Fruit fly (Drosophila melanogaster) whole organism, embryonic: Measurements from ENCODE around the gene Gr61a.

ENCODE experiments used
- Abd-B ChIP-seq: fragments of 200-800 bp; sonication (Bioruptor generic); optimal IDR thresholded peaks from 2 replicates; lab custom pipeline; 2018; ENCODE audit warnings: missing biosample characterization, mild to moderate bottlenecking, missing genetic modification characterization, moderate library complexity
- Adf1 ChIP-seq: fragments of 200-800 bp; sonication (Bioruptor generic); IDR thresholded peaks from 2 replicates; pipeline ENCODE4 v1.3.6; 2022; ENCODE audit warnings: missing biosample characterization, missing genetic modification characterization
- Bgb ChIP-seq: fragments of 200-800 bp; sonication (Bioruptor generic); IDR thresholded peaks from 2 replicates; pipeline ENCODE4 v1.3.6; 2022; ENCODE audit warnings: missing biosample characterization, missing genetic modification characterization; ENCODE audit not compliant: partially characterized antibody
- CG10431 ChIP-seq: fragments of 200-800 bp; sonication (Bioruptor generic); optimal IDR thresholded peaks from 3 replicates; lab custom pipeline; 2018; ENCODE audit warnings: missing biosample characterization, mild to moderate bottlenecking, missing genetic modification characterization
- CG11093 ChIP-seq: fragments of 200-800 bp; sonication (Bioruptor generic); IDR thresholded peaks from 3 replicates; pipeline ENCODE4 v1.3.6; 2022; ENCODE audit warnings: missing biosample characterization, missing genetic modification characterization
- CG11696 ChIP-seq: fragments of 200-800 bp; sonication (Bioruptor generic); IDR thresholded peaks from 2 replicates; pipeline ENCODE4 v1.3.6; 2022; ENCODE audit warnings: missing biosample characterization, missing genetic modification characterization
- CG1233 ChIP-seq: fragments of 200-800 bp; sonication (Bioruptor generic); optimal IDR thresholded peaks from 4 replicates; lab custom pipeline; 2018; ENCODE audit warnings: missing biosample characterization, mild to moderate bottlenecking, missing genetic modification characterization
- CG13287 ChIP-seq: fragments of 200-800 bp; sonication (Bioruptor generic); IDR thresholded peaks from 2 replicates; pipeline ENCODE4 v1.3.6; 2022; ENCODE audit warnings: missing biosample characterization, missing genetic modification characterization; ENCODE audit not compliant: partially characterized antibody
- CG14965 ChIP-seq: fragments of 200-800 bp; sonication (Bioruptor generic); optimal IDR thresholded peaks from 2 replicates; lab custom pipeline; 2016; ENCODE audit warnings: missing biosample characterization, missing genetic modification characterization, borderline replicate concordance
- CG15269 ChIP-seq: fragments of 200-800 bp; sonication (Bioruptor generic); optimal IDR thresholded peaks from 2 replicates; lab custom pipeline; 2018; ENCODE audit warnings: missing biosample characterization, mild to moderate bottlenecking, missing genetic modification characterization, moderate library complexity
- CG1602 ChIP-seq: fragments of 200-800 bp; sonication (Bioruptor generic); optimal IDR thresholded peaks from 3 replicates; lab custom pipeline; 2016; ENCODE audit warnings: missing biosample characterization, missing genetic modification characterization
- CG16863 ChIP-seq: fragments of 200-800 bp; sonication (Bioruptor generic); optimal IDR thresholded peaks from 3 replicates; lab custom pipeline; 2016; ENCODE audit warnings: missing biosample characterization, missing genetic modification characterization
- CG18011 ChIP-seq: fragments of 200-800 bp; sonication (Bioruptor generic); optimal IDR thresholded peaks from 2 replicates; lab custom pipeline; 2017; ENCODE audit warnings: missing biosample characterization, missing genetic modification characterization, mild to moderate bottlenecking, moderate library complexity, missing genotype
- CG18262 ChIP-seq: fragments of 200-800 bp; optimal IDR thresholded peaks from 3 replicates; lab custom pipeline; 2019; ENCODE audit warnings: missing biosample characterization, mild to moderate bottlenecking, missing genetic modification characterization, moderate library complexity
- CG1832 ChIP-seq: fragments of 200-800 bp; sonication (Bioruptor generic); optimal IDR thresholded peaks from 2 replicates; lab custom pipeline; 2017; ENCODE audit warnings: missing biosample characterization, mild to moderate bottlenecking, missing genetic modification characterization, inconsistent platforms
- CG2678 ChIP-seq: fragments of 200-800 bp; sonication (Bioruptor generic); optimal IDR thresholded peaks from 3 replicates; lab custom pipeline; 2019; ENCODE audit warnings: missing biosample characterization, mild to moderate bottlenecking, missing genetic modification characterization, moderate library complexity
- CG3065 ChIP-seq: fragments of 200-800 bp; sonication (Bioruptor generic); optimal IDR thresholded peaks from 2 replicates; lab custom pipeline; 2016; ENCODE audit warnings: missing biosample characterization, missing genetic modification characterization
- CG4360 ChIP-seq: fragments of 200-800 bp; sonication (Bioruptor generic); IDR thresholded peaks from 2 replicates; pipeline ENCODE4 v1.3.6; 2022; ENCODE audit warnings: missing biosample characterization, missing genetic modification characterization
- CG9215 ChIP-seq: fragments of 200-800 bp; sonication (Bioruptor generic); IDR thresholded peaks from 2 replicates; pipeline ENCODE4 v1.3.6; 2022; ENCODE audit warnings: missing biosample characterization, missing genetic modification characterization
- CG9876 ChIP-seq: fragments of 200-800 bp; sonication (Bioruptor generic); optimal IDR thresholded peaks from 2 replicates; lab custom pipeline; 2016; ENCODE audit warnings: missing biosample characterization, missing genetic modification characterization
- CG9932 ChIP-seq: fragments of 200-800 bp; sonication (Bioruptor generic); IDR thresholded peaks from 2 replicates; pipeline ENCODE4 v1.3.6; 2022; ENCODE audit warnings: missing biosample characterization, missing genetic modification characterization
- CkIIα-i1 ChIP-seq: fragments of 200-800 bp; sonication (Bioruptor generic); IDR thresholded peaks from 2 replicates; pipeline ENCODE4 v1.3.6; 2022; ENCODE audit warnings: missing biosample characterization, missing genetic modification characterization
- CoRest ChIP-seq: fragments of 200-800 bp; sonication (Bioruptor generic); optimal IDR thresholded peaks from 3 replicates; lab custom pipeline; 2018; ENCODE audit warnings: missing biosample characterization, mild to moderate bottlenecking, missing genetic modification characterization, moderate library complexity
- Dad ChIP-seq: fragments of 200-800 bp; sonication (Bioruptor generic); optimal IDR thresholded peaks from 3 replicates; lab custom pipeline; 2016; ENCODE audit warnings: missing biosample characterization, missing genetic modification characterization
- Doc2 ChIP-seq: fragments of 200-800 bp; sonication (Bioruptor generic); IDR thresholded peaks from 2 replicates; pipeline ENCODE4 v1.3.6; 2022; ENCODE audit warnings: missing biosample characterization, missing genetic modification characterization
- E2f2 ChIP-seq: fragments of 200-800 bp; sonication (Bioruptor generic); IDR thresholded peaks from 2 replicates; pipeline ENCODE4 v1.3.6; 2022; ENCODE audit warnings: missing biosample characterization, missing genetic modification characterization
- Ets65A ChIP-seq: fragments of 200-800 bp; sonication (Bioruptor generic); peaks from one replicate; lab custom pipeline; 2016; ENCODE audit warnings: missing biosample characterization, missing genetic modification characterization
- Fer3 ChIP-seq: fragments of 200-800 bp; sonication (Bioruptor generic); optimal IDR thresholded peaks from 2 replicates; lab custom pipeline; 2018; ENCODE audit warnings: missing biosample characterization, mild to moderate bottlenecking, missing genetic modification characterization, moderate library complexity
- HHEX ChIP-seq: fragments of 200-800 bp; sonication (Bioruptor generic); optimal IDR thresholded peaks from 3 replicates; lab custom pipeline; 2017; ENCODE audit warnings: missing biosample characterization, mild to moderate bottlenecking, missing genetic modification characterization, missing genetic modification reagents
- Hmr ChIP-seq: fragments of 200-800 bp; sonication (Bioruptor generic); optimal IDR thresholded peaks from 3 replicates; lab custom pipeline; 2017; ENCODE audit warnings: mild to moderate bottlenecking, missing biosample characterization, missing genetic modification reagents, missing genetic modification characterization
- Hmx ChIP-seq: fragments of 200-800 bp; sonication (Bioruptor generic); optimal IDR thresholded peaks from 2 replicates; lab custom pipeline; 2016; ENCODE audit warnings: missing biosample characterization, missing genetic modification characterization
- NFAT ChIP-seq: fragments of 200-800 bp; sonication (Bioruptor generic); IDR thresholded peaks from 2 replicates; pipeline ENCODE4 v1.3.6; 2022; ENCODE audit warnings: missing biosample characterization, missing genetic modification characterization
- Rfx ChIP-seq: fragments of 200-800 bp; sonication (Bioruptor generic); IDR thresholded peaks from 2 replicates; pipeline ENCODE4 v1.3.6; 2022; ENCODE audit warnings: missing biosample characterization, missing genetic modification characterization
- ara ChIP-seq: fragments of 200-800 bp; sonication (Bioruptor generic); IDR thresholded peaks from 2 replicates; pipeline ENCODE4 v1.3.6; 2022; ENCODE audit warnings: missing biosample characterization, missing genetic modification characterization
- chinmo ChIP-seq: fragments of 200-800 bp; sonication (Bioruptor generic); IDR thresholded peaks from 4 replicates; pipeline ENCODE4 v1.3.6; 2022; ENCODE audit warnings: missing biosample characterization, missing genetic modification characterization; ENCODE audit not compliant: partially characterized antibody
- dmrt99B ChIP-seq: fragments of 200-800 bp; sonication (Bioruptor generic); optimal IDR thresholded peaks from 2 replicates; lab custom pipeline; 2018; ENCODE audit warnings: missing biosample characterization, mild to moderate bottlenecking, missing genetic modification characterization, moderate library complexity
- esg ChIP-seq: fragments of 200-800 bp; sonication (Bioruptor generic); conservative IDR thresholded peaks from 2 replicates; pipeline ENCODE4 v1.3.6; 2022; ENCODE audit warnings: missing biosample characterization, missing genetic modification characterization
- h ChIP-seq: fragments of >200 bp; optimal IDR thresholded peaks from 2 replicates; lab custom pipeline; 2017
- insv ChIP-seq, 2 experiments: fragments of 200-800 bp; sonication (Bioruptor generic); optimal IDR thresholded peaks; 3 replicates each; lab custom pipeline; 2016 to 2018; ENCODE audit warnings: missing biosample characterization in 2 of 2, missing genetic modification characterization in 2 of 2
- jing ChIP-seq: fragments of 200-800 bp; sonication (Bioruptor generic); optimal IDR thresholded peaks from 2 replicates; lab custom pipeline; 2018; ENCODE audit warnings: missing biosample characterization, mild to moderate bottlenecking, missing genetic modification characterization
- knrl ChIP-seq: fragments of 200-800 bp; sonication (Bioruptor generic); IDR thresholded peaks from 3 replicates; pipeline ENCODE4 v1.3.6; 2022; ENCODE audit warnings: missing biosample characterization, missing genetic modification characterization; ENCODE audit not compliant: partially characterized antibody
- lab ChIP-seq: fragments of 200-800 bp; sonication (Bioruptor generic); optimal IDR thresholded peaks from 3 replicates; lab custom pipeline; 2017; ENCODE audit warnings: missing biosample characterization, missing genetic modification characterization, mild to moderate bottlenecking, moderate library complexity, missing genetic modification reagents
- lov ChIP-seq, 2 experiments: fragments of 200-800 bp in 1 of 2; fragments of >200 bp in 1 of 2; sonication (Bioruptor generic) in 1 of 2; IDR thresholded peaks in 1 of 2; optimal IDR thresholded peaks in 1 of 2; 2 replicates in 1 of 2; 3 replicates in 1 of 2; pipeline versions ENCODE4 v1.3.6 to Lab custom; 2017 to 2022; ENCODE audit warnings: missing biosample characterization in 1 of 2, missing genetic modification characterization in 1 of 2
- nau ChIP-seq: fragments of 200-800 bp; sonication (Bioruptor generic); optimal IDR thresholded peaks from 3 replicates; lab custom pipeline; 2017; ENCODE audit warnings: missing biosample characterization, mild to moderate bottlenecking, missing genetic modification characterization, missing genetic modification reagents
- sc ChIP-seq, 3 experiments: fragments of >200 bp in 2 of 3; fragments of 200-800 bp in 1 of 3; sonication (Bioruptor generic) in 1 of 3; optimal IDR thresholded peaks; 2 replicates in 2 of 3; 3 replicates in 1 of 3; lab custom pipeline; 2017; ENCODE audit warnings: mild to moderate bottlenecking in 1 of 3, missing biosample characterization in 1 of 3, missing genetic modification characterization in 1 of 3, missing genetic modification reagents in 1 of 3
- slou ChIP-seq: fragments of 200-800 bp; sonication (Bioruptor generic); optimal IDR thresholded peaks from 3 replicates; lab custom pipeline; 2016; ENCODE audit warnings: missing biosample characterization, missing genetic modification characterization
- slp2 ChIP-seq: fragments of 200-800 bp; sonication (Bioruptor generic); optimal IDR thresholded peaks from 2 replicates; lab custom pipeline; 2016; ENCODE audit warnings: missing biosample characterization, missing genetic modification characterization
- stc ChIP-seq: fragments of 200-800 bp; sonication (Bioruptor generic); IDR thresholded peaks from 2 replicates; pipeline ENCODE4 v1.3.6; 2022; ENCODE audit warnings: missing biosample characterization, missing genetic modification characterization
- tin ChIP-seq: fragments of 200-800 bp; sonication (Bioruptor generic); optimal IDR thresholded peaks from 3 replicates; lab custom pipeline; 2016; ENCODE audit warnings: missing biosample characterization, missing genetic modification characterization

Gr61a gene

dm6 chr3L:805642-806218 is 35.5 kb upstream of the Gr61a start (continued):
- no peak for TF ChIP-seq slou (GFP tag; lab: Kevin White, UChicago)
- no peak for TF ChIP-seq Rfx (GFP tag; lab: Robert Waterston, UW)
- TF ChIP-seq HHEX (GFP tag; lab: Kevin White, UChicago), result peak; percentile 54
- peak; percentile 20 for TF ChIP-seq CG1602 (GFP tag; lab: Kevin White, UChicago)
- no peak for TF ChIP-seq h (lab: Kevin White, UChicago)
- no peak for TF ChIP-seq sc (optimal IDR thresholded peaks at IDR 0.05; lab: Kevin White, UChicago)
- TF ChIP-seq sc (GFP tag; optimal IDR thresholded peaks at IDR 0.05; lab: Kevin White, UChicago), result no peak
- peak; percentile 10 for TF ChIP-seq Abd-B
- TF ChIP-seq CG15269 (tag; lab: Kevin White, UChicago), result peak; percentile 23
- TF ChIP-seq CG11093 (GFP tag; lab: Robert Waterston, UW), result no peak
- TF ChIP-seq jing, result no peak
- TF ChIP-seq ara (GFP tag; lab: Robert Waterston, UW), result peak; percentile 83
- no peak for TF ChIP-seq knrl
- TF ChIP-seq Dad (GFP tag; lab: Kevin White, UChicago), result no peak
- TF ChIP-seq CG11696 (GFP tag; lab: Robert Waterston, UW), result 0 out of 2 replicates have a peak, but pooled peaks have one; percentile 14
- peak; percentile 42; the same call in 1 of the 2 replicates for TF ChIP-seq CG9215 (GFP tag; lab: Robert Waterston, UW)
- peak; percentile 77 for TF ChIP-seq dmrt99B (tag; lab: Kevin White, UChicago)
- TF ChIP-seq CG1832 (GFP tag; lab: Kevin White, UChicago), result peak; percentile 14
- peak; percentile 64 for TF ChIP-seq tin (GFP tag; lab: Kevin White, UChicago)
- TF ChIP-seq Hmx (GFP tag; lab: Kevin White, UChicago), result no peak
- TF ChIP-seq CG9932 (GFP tag; lab: Robert Waterston, UW), result no peak
- no peak for TF ChIP-seq NFAT (GFP tag; lab: Robert Waterston, UW)
- peak; percentile 71 for TF ChIP-seq CG18262
- TF ChIP-seq CG1233 (GFP tag; lab: Kevin White, UChicago), result peak; percentile 56
- no peak for TF ChIP-seq lov (optimal IDR thresholded peaks at IDR 0.05; lab: Kevin White, UChicago)
- 0 out of 3 replicates have a peak, but pooled peaks have one; percentile 4 for TF ChIP-seq lov (GFP tag; IDR thresholded peaks at IDR 0.05; lab: Robert Waterston, UW)
- TF ChIP-seq chinmo (GFP tag; lab: Robert Waterston, UW), result no peak
- TF ChIP-seq stc (GFP tag; lab: Robert Waterston, UW), result peak; percentile 66; the same call in 1 of the 2 replicates
- no peak for TF ChIP-seq Adf1 (GFP tag; lab: Robert Waterston, UW)
- TF ChIP-seq CG13287, result no peak
- peak; percentile 69 for TF ChIP-seq CG2678 (tag; lab: Kevin White, UChicago)
- TF ChIP-seq Ets65A (GFP tag; lab: Kevin White, UChicago), result peak; percentile 13
- TF ChIP-seq CoRest (tag; lab: Kevin White, UChicago), result peak; percentile 47
- peak; percentile 17 for TF ChIP-seq Hmr (GFP tag; lab: Kevin White, UChicago)
- TF ChIP-seq slp2 (GFP tag; lab: Kevin White, UChicago), result peak; percentile 29
- no peak for TF ChIP-seq CkIIα-i1 (GFP tag; lab: Robert Waterston, UW)
- TF ChIP-seq CG16863 (GFP tag; lab: Kevin White, UChicago), result peak; percentile 52
- TF ChIP-seq esg, result peak; percentile 36; the same call in 1 of the 2 replicates
- peak; percentile 65 for TF ChIP-seq lab (GFP tag; lab: Kevin White, UChicago)
- no peak for TF ChIP-seq CG3065
- no peak for TF ChIP-seq CG18011 (GFP tag; lab: Kevin White, UChicago)
- TF ChIP-seq CG9876 (GFP tag; lab: Kevin White, UChicago), result no peak
- no peak for TF ChIP-seq CG14965 (GFP tag; lab: Kevin White, UChicago)
- TF ChIP-seq Doc2 (GFP tag; lab: Robert Waterston, UW), result no peak
- peak; percentile 32; the same call in 1 of the 2 replicates for TF ChIP-seq E2f2 (GFP tag; lab: Robert Waterston, UW)
- TF ChIP-seq CG4360 (GFP tag; lab: Robert Waterston, UW), result 0 out of 2 replicates have a peak, but pooled peaks have one; percentile 41
- no peak for TF ChIP-seq CG10431 (GFP tag; lab: Kevin White, UChicago)
- TF ChIP-seq Bgb (GFP tag; lab: Robert Waterston, UW), result no peak
- TF ChIP-seq nau (GFP tag; lab: Kevin White, UChicago), result peak; percentile 40
- peak; percentile 21 for TF ChIP-seq Fer3 (tag; lab: Kevin White, UChicago)
- no peak for TF ChIP-seq insv (GFP tag; optimal IDR thresholded peaks at IDR 0.05; lab: Kevin White, UChicago)
